Worm (Caenorhabditis elegans) whole organism, L1 larva: ENCODE data around the gene dgk-4.
A peak's percentile ranks its signal among the peaks of the same experiment; 100 is the strongest.

Experiments
- C04F5.9 ChIP-seq: sonication (generic microtip); optimal IDR thresholded peaks from 2 replicates; lab custom pipeline; 2016; ENCODE audit warnings: missing genetic modification characterization, missing compliant biosample characterization
- C16A3.4 ChIP-seq: fragments of 150-350 bp; optimal IDR thresholded peaks from 2 replicates; lab custom pipeline; 2014; ENCODE audit warnings: missing biosample characterization, missing genetic modification characterization
- Y116A8C.19 ChIP-seq: sonication (generic microtip); optimal IDR thresholded peaks from 2 replicates; lab custom pipeline; 2016; ENCODE audit warnings: missing compliant biosample characterization, missing genetic modification characterization, borderline replicate concordance
- aha-1 ChIP-seq: fragments of 150-350 bp; optimal IDR thresholded peaks from 2 replicates; lab custom pipeline; 2014; ENCODE audit warnings: missing biosample characterization, missing genetic modification characterization
- alr-1 ChIP-seq: fragments of 200-800 bp; sonication (Bioruptor generic); optimal IDR thresholded peaks from 2 replicates; lab custom pipeline; 2018; ENCODE audit warnings: borderline replicate concordance, mild to moderate bottlenecking, missing genetic modification characterization, missing compliant biosample characterization
- aly-2 ChIP-seq: fragments of 150-350 bp; optimal IDR thresholded peaks from 2 replicates; lab custom pipeline; 2014; ENCODE audit warnings: missing biosample characterization, missing genetic modification characterization
- ceh-63 ChIP-seq: fragments of 200-800 bp; sonication (Bioruptor generic); optimal IDR thresholded peaks from 2 replicates; lab custom pipeline; 2018; ENCODE audit warnings: mild to moderate bottlenecking, missing genetic modification characterization, missing compliant biosample characterization
- ceh-8 ChIP-seq: fragments of 200-800 bp; sonication (Bioruptor generic); optimal IDR thresholded peaks from 2 replicates; lab custom pipeline; 2018; ENCODE audit warnings: mild to moderate bottlenecking, missing genetic modification characterization, moderate library complexity, missing compliant biosample characterization
- ceh-88 ChIP-seq: fragments of 200-800 bp; sonication (Bioruptor generic); IDR thresholded peaks from 2 replicates; pipeline ENCODE4 v1.3.6; 2022; ENCODE audit warnings: missing genetic modification characterization, missing compliant biosample characterization
- ceh-90 ChIP-seq: sonication (generic microtip); optimal IDR thresholded peaks from 2 replicates; lab custom pipeline; 2016; ENCODE audit warnings: missing genetic modification characterization, missing compliant biosample characterization
- ces-1 ChIP-seq: fragments of 150-350 bp; optimal IDR thresholded peaks from 2 replicates; lab custom pipeline; 2014; ENCODE audit warnings: missing biosample characterization, missing genetic modification reagents, missing genetic modification characterization
- dsc-1 ChIP-seq: sonication (generic microtip); optimal IDR thresholded peaks from 2 replicates; lab custom pipeline; 2016; ENCODE audit warnings: mild to moderate bottlenecking, missing genetic modification characterization, missing compliant biosample characterization
- efl-1 ChIP-seq, 4 experiments: fragments of 150-350 bp; optimal IDR thresholded peaks in 3 of 4; peaks in 1 of 4; 1 replicate in 1 of 4; 2 replicates in 3 of 4; lab custom pipeline; 2014; ENCODE audit warnings: missing biosample characterization in 2 of 4, missing genetic modification characterization in 2 of 4, missing genetic modification reagents in 2 of 4
- efl-3 ChIP-seq: fragments of 200-800 bp; sonication (Bioruptor generic); optimal IDR thresholded peaks from 2 replicates; lab custom pipeline; 2018; ENCODE audit warnings: mild to moderate bottlenecking, missing genetic modification characterization, missing compliant biosample characterization
- fkh-4 ChIP-seq: sonication (generic microtip); optimal IDR thresholded peaks from 2 replicates; lab custom pipeline; 2016; ENCODE audit warnings: missing compliant biosample characterization, missing genetic modification characterization, borderline replicate concordance
- fkh-8 ChIP-seq: sonication (generic microtip); optimal IDR thresholded peaks from 2 replicates; lab custom pipeline; 2016; ENCODE audit warnings: mild to moderate bottlenecking, missing genetic modification characterization, missing compliant biosample characterization
- hpl-2 ChIP-seq: fragments of 150-350 bp; optimal IDR thresholded peaks from 2 replicates; lab custom pipeline; 2014; ENCODE audit warnings: missing biosample characterization, missing genetic modification reagents, missing genetic modification characterization
- isw-1 ChIP-seq: fragments of 200-800 bp; sonication (Bioruptor generic); IDR thresholded peaks from 2 replicates; pipeline ENCODE4 v1.3.6; 2022; ENCODE audit warnings: missing genetic modification characterization, missing compliant biosample characterization
- jun-1 ChIP-seq: fragments of 150-350 bp; optimal IDR thresholded peaks from 2 replicates; lab custom pipeline; 2014; ENCODE audit warnings: missing biosample characterization, missing genetic modification reagents, missing genetic modification characterization
- lin-13 ChIP-seq: fragments of 150-350 bp; optimal IDR thresholded peaks from 2 replicates; lab custom pipeline; 2014; ENCODE audit warnings: missing biosample characterization, missing genetic modification reagents, missing genetic modification characterization
- lin-14 ChIP-seq: fragments of 200-800 bp; sonication (Bioruptor generic); optimal IDR thresholded peaks from 2 replicates; lab custom pipeline; 2018; ENCODE audit warnings: mild to moderate bottlenecking, missing genetic modification characterization, moderate library complexity, missing compliant biosample characterization
- lin-15B ChIP-seq: fragments of 150-350 bp; sonication (generic microtip); optimal IDR thresholded peaks from 3 replicates; lab custom pipeline; 2014; ENCODE audit warnings: missing biosample characterization, missing genetic modification characterization
- lir-3 ChIP-seq: sonication (generic microtip); optimal IDR thresholded peaks from 2 replicates; lab custom pipeline; 2016; ENCODE audit warnings: mild to moderate bottlenecking, missing genetic modification characterization, moderate library complexity, missing compliant biosample characterization; ENCODE audit not compliant: poor library complexity
- lsy-2 ChIP-seq, 2 experiments: fragments of 150-350 bp; optimal IDR thresholded peaks; 2 replicates each; lab custom pipeline; 2014; ENCODE audit warnings: missing biosample characterization in 2 of 2, missing genetic modification characterization in 2 of 2
- nhr-11 ChIP-seq: fragments of 150-350 bp; optimal IDR thresholded peaks from 2 replicates; lab custom pipeline; 2014; ENCODE audit warnings: missing biosample characterization, missing genetic modification characterization
- nhr-12 ChIP-seq: sonication (generic microtip); optimal IDR thresholded peaks from 2 replicates; lab custom pipeline; 2017; ENCODE audit warnings: missing biosample characterization, missing genetic modification characterization
- nhr-20 ChIP-seq: sonication (generic microtip); optimal IDR thresholded peaks from 2 replicates; lab custom pipeline; 2016; ENCODE audit warnings: mild to moderate bottlenecking, missing genetic modification characterization, missing compliant biosample characterization
- nhr-237 ChIP-seq: fragments of 150-350 bp; optimal IDR thresholded peaks from 2 replicates; lab custom pipeline; 2014; ENCODE audit warnings: missing biosample characterization, missing genetic modification characterization
- nhr-28 ChIP-seq: fragments of 150-350 bp; optimal IDR thresholded peaks from 2 replicates; lab custom pipeline; 2014; ENCODE audit warnings: missing biosample characterization, missing genetic modification characterization
- nhr-71 ChIP-seq: sonication (generic microtip); optimal IDR thresholded peaks from 2 replicates; lab custom pipeline; 2016; ENCODE audit warnings: mild to moderate bottlenecking, missing genetic modification characterization, moderate library complexity, missing compliant biosample characterization
- nhr-85 ChIP-seq: sonication (generic microtip); peaks from one replicate; lab custom pipeline; 2016; ENCODE audit warnings: missing genetic modification characterization, inconsistent platforms, missing compliant biosample characterization
- pqm-1 ChIP-seq: sonication (generic microtip); optimal IDR thresholded peaks from 3 replicates; lab custom pipeline; 2017; ENCODE audit warnings: missing biosample characterization, missing genetic modification characterization
- rnt-1 ChIP-seq: sonication (generic microtip); optimal IDR thresholded peaks from 2 replicates; lab custom pipeline; 2016; ENCODE audit warnings: mild to moderate bottlenecking, missing genetic modification characterization, moderate library complexity, missing compliant biosample characterization
- snpc-4 ChIP-seq: fragments of 150-350 bp; optimal IDR thresholded peaks from 2 replicates; lab custom pipeline; 2014; ENCODE audit warnings: missing biosample characterization, missing genetic modification characterization
- swsn-7 ChIP-seq: sonication (generic microtip); optimal IDR thresholded peaks from 2 replicates; lab custom pipeline; 2016; ENCODE audit warnings: missing genetic modification characterization, missing compliant biosample characterization
- unc-130 ChIP-seq: fragments of 150-350 bp; optimal IDR thresholded peaks from 2 replicates; lab custom pipeline; 2017; ENCODE audit warnings: missing biosample characterization, missing genetic modification characterization, inconsistent platforms
- unc-98 ChIP-seq: fragments of 200-800 bp; sonication (Bioruptor generic); IDR thresholded peaks from 2 replicates; pipeline ENCODE4 v1.3.6; 2022; ENCODE audit warnings: missing genetic modification characterization, missing compliant biosample characterization
- xbp-1 ChIP-seq: sonication (generic microtip); optimal IDR thresholded peaks from 2 replicates; lab custom pipeline; 2016; ENCODE audit warnings: missing genetic modification characterization, missing compliant biosample characterization
- ztf-11 ChIP-seq, 2 experiments: sonication (generic microtip); optimal IDR thresholded peaks; 2 replicates each; lab custom pipeline; 2016 to 2017; ENCODE audit warnings: missing genetic modification characterization in 2 of 2, missing biosample characterization in 1 of 2, missing compliant biosample characterization in 1 of 2
- ztf-4 ChIP-seq: fragments of 150-350 bp; optimal IDR thresholded peaks from 2 replicates; lab custom pipeline; 2014; ENCODE audit warnings: missing biosample characterization, missing genetic modification characterization

dgk-4 gene

ce11 chrIV:8673733-8674375 is 42.7 kb downstream of the dgk-4 start:
- no peak for TF ChIP-seq efl-1 (optimal IDR thresholded peaks at IDR 0.05; lab: Kevin White, UChicago)
- peak in 1 of 2 experiments; percentile 26 for TF ChIP-seq efl-1 (GFP tag; optimal IDR thresholded peaks at IDR 0.05 in 1 of 2; lab: Kevin White, UChicago)
- TF ChIP-seq isw-1: no peak

- TF ChIP-seq ceh-63 (no peak), lin-14 (GFP tag; lab: Kevin White, UChicago) (no peak), efl-1 (optimal IDR thresholded peaks at IDR 0.05; lab: Kevin White, UChicago) (no peak), efl-1 (GFP tag; optimal IDR thresholded peaks at IDR 0.05 in 1 of 2; lab: Kevin White, UChicago) (no peak), unc-130 (no peak), pqm-1 (tag; lab: Kevin White, UChicago) (no peak), lin-13 (GFP tag; lab: Kevin White, UChicago) (no peak), xbp-1 (no peak)
Observed at ce11 chrIV:8677303-8677702, 46.2 kb downstream of the dgk-4 start, which contains the start of gene F08B4.8. Gene F08B4.8 (plus strand): TSS chrIV:8677603.

- TF ChIP-seq lin-13 (GFP tag; lab: Kevin White, UChicago) (no peak), ceh-88 (GFP tag; lab: Robert Waterston, UW) (no peak), nhr-11 (no peak), ceh-8 (no peak), aly-2 (tag; lab: Kevin White, UChicago) (no peak), Y116A8C.19 (no peak), lir-3 (tag; lab: Kevin White, UChicago) (no peak), hpl-2 (GFP tag; lab: Kevin White, UChicago) (no peak), ceh-90 (tag; lab: Kevin White, UChicago) (no peak), nhr-237 (tag; lab: Kevin White, UChicago) (no peak), nhr-12 (tag; lab: Kevin White, UChicago) (no peak), ztf-4 (tag; lab: Kevin White, UChicago) (no peak), efl-3 (GFP tag; lab: Kevin White, UChicago) (no peak), isw-1 (no peak)
Observed at ce11 chrIV:8679225-8679624, 48.1 kb downstream of the dgk-4 start, which contains the start of gene nlp-60. Gene nlp-60 (minus strand): TSS chrIV:8679325.

- no peak for TF ChIP-seq rnt-1 (tag; lab: Kevin White, UChicago)
- TF ChIP-seq C16A3.4 (tag; lab: Kevin White, UChicago): no peak
- TF ChIP-seq alr-1: no peak
Observed at ce11 chrIV:8686510-8686909, 55.4 kb downstream of the dgk-4 start, which contains the start of gene pole-2. Gene pole-2 (minus strand): TSS chrIV:8686610.

- TF ChIP-seq lin-15B (tag; lab: Kevin White, UChicago): no peak
- TF ChIP-seq efl-1 (optimal IDR thresholded peaks at IDR 0.05; lab: Kevin White, UChicago): no peak
- TF ChIP-seq efl-1 (GFP tag; optimal IDR thresholded peaks at IDR 0.05 in 1 of 2; lab: Kevin White, UChicago): peak in 1 of 2 experiments; percentile 67
Observed at ce11 chrIV:8686966-8687365, 55.8 kb downstream of the dgk-4 start.

ce11 chrIV:8687605-8688191 is 56.6 kb downstream of the dgk-4 start, which contains the start of gene snrp-3:
Gene snrp-3 (minus strand): TSS chrIV:8687810.
- TF ChIP-seq ces-1 (no peak), jun-1 (tag; lab: Kevin White, UChicago) (peak; percentile 61), swsn-7 (peak; percentile 87), nhr-11 (peak; percentile 80), dsc-1 (tag; lab: Kevin White, UChicago) (peak; percentile 84), lin-15B (tag; lab: Kevin White, UChicago) (peak; percentile 77), hpl-2 (GFP tag; lab: Kevin White, UChicago) (peak; percentile 44), nhr-85 (tag; lab: Kevin White, UChicago) (peak; percentile 93), nhr-28 (tag; lab: Kevin White, UChicago) (no peak), C04F5.9 (tag; lab: Kevin White, UChicago) (peak; percentile 55), ztf-11 (tag; optimal IDR thresholded peaks at IDR 0.05; lab: Kevin White, UChicago) (peak in 1 of 2 experiments; percentile 47), ceh-8 (peak; percentile 75), unc-98 (GFP tag; lab: Robert Waterston, UW) (no peak), snpc-4 (tag; lab: Kevin White, UChicago) (peak; percentile 67), aha-1 (peak; percentile 17), nhr-12 (tag; lab: Kevin White, UChicago) (no peak), xbp-1 (peak; percentile 85), fkh-8 (tag; lab: Kevin White, UChicago) (peak; percentile 67), lsy-2 (tag; optimal IDR thresholded peaks at IDR 0.05; lab: Kevin White, UChicago) (peak; percentile 92 to 94), nhr-20 (tag; lab: Kevin White, UChicago) (peak; percentile 89), rnt-1 (tag; lab: Kevin White, UChicago) (peak; percentile 89), nhr-71 (tag; lab: Kevin White, UChicago) (peak; percentile 93), fkh-4 (no peak)
